Worm (Caenorhabditis elegans) whole organism, dauer: ENCODE measurements around the gene hlh-29.
"Not testable (repeated sequence)": the region's sequence is repeated elsewhere in the genome, so short reads cannot be mapped to it uniquely, and the experiment has no call there.

Source experiments
- unc-62 ChIP-seq: sonication (generic microtip); optimal IDR thresholded peaks from 2 replicates; lab custom pipeline; 2017; ENCODE audit warnings: missing biosample characterization, missing genetic modification reagents, missing genetic modification characterization

The hlh-29 gene

DNA sequence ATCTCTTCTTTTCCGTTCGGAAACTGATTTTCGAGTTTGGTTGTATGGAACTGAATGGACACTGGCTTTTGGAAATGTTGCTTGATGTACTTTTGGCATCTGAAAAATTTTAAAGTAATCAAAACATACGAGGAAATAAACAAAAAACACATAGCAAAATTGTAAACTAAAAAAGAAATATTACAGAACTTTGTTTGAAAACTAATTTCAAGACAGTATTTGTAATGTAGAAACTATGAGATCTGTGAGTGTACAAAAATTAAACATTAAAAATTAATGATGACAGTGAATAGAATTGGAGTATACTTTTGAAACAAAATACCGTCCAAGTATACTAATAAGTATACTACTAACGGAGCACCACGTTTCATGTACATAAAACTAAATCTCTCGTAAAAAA lies at the start of gene hlh-29:
hlh-29 (minus strand) TSS at position 101 of the 400 bp plus-strand sequence.
- TF ChIP-seq unc-62 (GFP tag; lab: Kevin White, UChicago): not testable (repeated sequence)

DNA sequence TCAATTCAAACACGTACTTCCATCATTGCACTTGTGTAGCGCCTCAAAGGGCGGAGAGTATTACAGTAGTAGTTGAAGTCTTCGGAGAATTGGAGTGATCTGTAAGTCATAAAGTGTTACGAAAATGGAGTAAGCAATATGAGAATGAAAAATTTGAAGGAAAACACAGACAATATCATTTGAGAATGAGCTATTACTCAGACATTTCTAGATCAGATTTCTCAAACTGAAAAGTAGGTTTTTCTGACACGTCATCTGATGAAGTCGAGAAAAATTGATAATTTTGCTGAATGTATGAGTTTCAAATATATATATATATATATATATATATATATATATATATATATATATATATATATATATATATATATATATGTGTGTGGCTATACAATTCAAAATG lies 31.3 kb upstream of the hlh-29 start, which contains the start of gene frpr-7:
frpr-7 (minus strand) TSS at position 101 of the 400 bp plus-strand sequence.
- TF ChIP-seq unc-62 (GFP tag; lab: Kevin White, UChicago): no peak

DNA sequence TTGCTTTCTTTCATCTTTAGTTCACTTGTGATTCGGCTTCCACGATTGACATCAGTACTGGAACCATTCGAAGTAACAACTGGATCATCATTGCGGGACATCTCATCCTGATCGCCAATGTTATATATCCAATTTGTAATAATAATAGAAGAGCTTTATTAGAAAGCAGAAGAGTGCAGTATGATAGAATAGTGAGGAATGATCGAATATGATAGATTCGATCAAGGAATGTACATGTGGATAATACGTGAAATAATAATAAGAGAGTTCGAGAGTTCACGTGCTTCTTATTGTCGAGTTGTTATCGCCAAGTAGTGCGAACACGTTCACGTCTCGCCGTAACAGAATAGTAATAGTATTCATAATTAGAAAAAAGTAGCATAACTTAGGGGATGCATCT lies 30.6 kb upstream of the hlh-29 start, which contains the start of gene F39B3.3:
F39B3.3 (minus strand) TSS at position 101 of the 400 bp plus-strand sequence.
- TF ChIP-seq unc-62 (GFP tag; lab: Kevin White, UChicago): not testable (repeated sequence)

DNA sequence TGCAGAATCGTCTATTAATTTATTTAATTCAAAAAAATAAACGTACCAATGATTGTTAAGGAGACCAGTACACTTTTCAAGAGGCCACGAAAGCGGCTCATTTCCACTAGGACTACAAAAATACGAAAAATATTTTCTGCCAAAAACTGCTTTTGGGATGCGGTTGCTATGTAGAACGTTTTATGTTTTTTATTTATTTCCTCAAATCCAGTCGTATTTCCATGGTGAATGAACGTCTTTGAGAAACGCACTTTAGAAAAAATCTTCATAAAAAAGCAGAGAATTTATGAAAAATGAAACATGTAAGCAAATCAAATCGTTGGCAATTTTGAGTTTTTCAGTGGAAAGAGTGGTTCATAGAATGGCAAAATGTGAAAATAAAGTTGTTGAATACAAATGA lies 18.9 kb upstream of the hlh-29 start, which contains the start of gene F39B3.7:
F39B3.7 (minus strand) TSS at position 101 of the 400 bp plus-strand sequence.
- TF ChIP-seq unc-62 (GFP tag; lab: Kevin White, UChicago): no peak

DNA sequence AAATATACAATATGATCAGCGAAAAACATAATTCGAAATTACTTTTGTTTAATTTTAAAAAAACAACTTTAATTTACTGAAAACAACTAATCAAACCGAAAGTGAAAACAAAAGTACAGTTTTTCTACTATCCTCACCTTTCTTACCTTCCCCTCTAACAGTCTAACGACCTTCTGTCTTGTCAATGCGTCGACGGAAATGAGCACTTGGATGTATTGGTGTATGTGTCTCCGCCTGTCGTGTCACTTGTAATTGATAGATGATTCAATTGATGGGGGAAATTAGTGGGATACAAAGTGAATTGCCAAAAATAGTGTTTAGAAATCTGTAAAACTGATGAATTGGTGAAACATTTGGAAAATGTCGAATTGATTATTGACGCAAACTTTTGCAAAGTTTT lies 15.0 kb upstream of the hlh-29 start, which contains the start of gene F31A3.5:
F31A3.5 (minus strand) TSS at position 200 of the 400 bp plus-strand sequence.
- no peak for TF ChIP-seq unc-62 (GFP tag; lab: Kevin White, UChicago)

DNA sequence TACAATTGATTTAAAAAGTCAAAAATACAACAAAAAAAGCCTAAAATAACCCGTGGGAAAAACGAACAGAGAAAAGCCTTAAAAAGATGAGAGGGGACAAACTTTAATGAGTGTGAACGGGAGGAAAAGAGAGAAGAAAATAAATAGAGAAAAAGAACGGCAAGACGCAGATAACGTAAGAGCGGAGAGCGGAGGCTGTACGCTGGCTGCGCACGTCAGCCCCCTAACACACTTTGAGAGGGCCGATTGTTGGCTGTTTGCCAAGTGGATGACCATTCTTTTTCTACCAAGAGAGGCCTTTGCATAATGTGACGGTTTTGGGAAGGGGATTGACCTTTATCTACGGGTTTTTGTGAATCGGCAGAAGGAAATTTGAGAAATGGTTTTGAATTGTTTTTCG lies 13.8 kb upstream of the hlh-29 start:
- no peak for TF ChIP-seq unc-62 (GFP tag; lab: Kevin White, UChicago)

DNA sequence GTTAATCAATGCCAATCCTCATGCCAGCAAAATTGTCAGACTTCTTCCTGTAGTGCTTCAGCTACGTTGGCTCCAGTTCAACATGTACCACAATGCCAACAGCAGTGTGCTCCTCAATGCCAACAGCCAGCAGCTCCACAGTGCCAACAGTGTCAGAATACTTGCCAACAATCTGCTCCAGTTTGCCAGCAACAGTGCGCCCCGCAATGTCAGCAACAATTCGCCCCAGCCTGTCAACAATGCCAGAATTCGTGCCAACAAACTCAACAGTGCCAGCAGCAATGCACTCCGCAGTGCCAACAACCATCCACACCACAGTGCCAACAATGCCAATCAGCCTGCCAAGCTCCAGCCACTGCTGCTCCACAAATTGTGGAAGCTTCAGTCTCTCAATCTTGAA lies 5.3 kb upstream of the hlh-29 start:
- no peak for TF ChIP-seq unc-62 (GFP tag; lab: Kevin White, UChicago)

DNA sequence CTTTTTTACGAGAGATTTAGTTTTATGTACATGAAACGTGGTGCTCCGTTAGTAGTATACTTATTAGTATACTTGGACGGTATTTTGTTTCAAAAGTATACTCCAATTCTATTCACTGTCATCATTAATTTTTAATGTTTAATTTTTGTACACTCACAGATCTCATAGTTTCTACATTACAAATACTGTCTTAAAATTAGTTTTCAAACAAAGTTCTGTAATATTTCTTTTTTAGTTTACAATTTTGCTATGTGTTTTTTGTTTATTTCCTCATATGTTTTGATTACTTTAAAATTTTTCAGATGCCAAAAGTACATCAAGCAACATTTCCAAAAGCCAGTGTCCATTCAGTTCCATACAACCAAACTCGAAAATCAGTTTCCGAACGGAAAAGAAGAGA lies 2.3 kb upstream of the hlh-29 start, which contains the start of gene hlh-28:
hlh-28 (plus strand) TSS at position 301 of the 400 bp plus-strand sequence.
- not testable (repeated sequence) for TF ChIP-seq unc-62 (GFP tag; lab: Kevin White, UChicago)

DNA sequence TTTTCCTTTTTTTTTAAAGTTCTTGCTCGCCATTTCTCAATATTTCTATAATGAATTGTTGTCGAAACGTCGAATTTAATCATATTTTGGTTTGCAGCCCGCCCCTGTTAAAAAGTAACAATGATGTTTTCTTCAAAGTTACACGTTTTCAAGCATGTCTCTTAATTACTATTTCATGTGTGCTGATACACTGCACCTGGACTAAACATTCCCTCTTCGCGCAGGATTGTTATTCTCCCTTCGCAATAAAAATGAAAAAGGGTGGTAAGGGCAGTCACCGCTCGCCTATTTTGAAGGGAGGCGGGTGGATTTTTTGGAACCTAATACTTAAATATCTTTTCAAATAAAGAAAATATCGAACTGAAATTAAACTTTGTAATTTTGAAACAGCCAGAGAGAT lies 2.9 kb downstream of the hlh-29 start:
- no peak for TF ChIP-seq unc-62 (GFP tag; lab: Kevin White, UChicago)

DNA sequence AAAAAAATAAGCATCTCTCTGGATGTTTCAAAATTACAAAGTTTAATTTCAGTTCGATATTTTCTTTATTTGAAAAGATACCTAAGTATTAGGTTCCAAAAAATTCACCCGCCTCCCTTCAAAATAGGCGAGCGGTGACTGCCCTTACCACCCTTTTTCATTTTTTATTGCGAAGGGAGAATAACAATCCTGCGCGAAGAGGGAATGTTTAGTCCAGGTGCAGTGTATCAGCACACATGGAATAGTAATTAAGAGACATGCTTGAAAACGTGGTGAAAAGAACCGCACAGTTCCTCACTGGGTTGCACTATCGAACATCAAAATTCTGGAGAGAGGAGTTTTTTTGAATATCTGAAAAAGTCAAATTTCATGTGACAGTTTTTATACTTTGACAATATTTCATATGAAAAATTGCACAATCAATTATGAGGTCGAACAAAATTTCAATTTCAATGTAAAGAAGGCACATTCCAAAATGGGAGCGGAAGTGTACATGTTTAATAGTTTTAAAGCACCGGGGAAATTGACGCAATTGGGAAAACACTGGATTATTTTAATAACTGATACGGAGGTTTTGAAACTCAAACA lies 4.0 kb downstream of the hlh-29 start:
- no peak for TF ChIP-seq unc-62 (GFP tag; lab: Kevin White, UChicago)

DNA sequence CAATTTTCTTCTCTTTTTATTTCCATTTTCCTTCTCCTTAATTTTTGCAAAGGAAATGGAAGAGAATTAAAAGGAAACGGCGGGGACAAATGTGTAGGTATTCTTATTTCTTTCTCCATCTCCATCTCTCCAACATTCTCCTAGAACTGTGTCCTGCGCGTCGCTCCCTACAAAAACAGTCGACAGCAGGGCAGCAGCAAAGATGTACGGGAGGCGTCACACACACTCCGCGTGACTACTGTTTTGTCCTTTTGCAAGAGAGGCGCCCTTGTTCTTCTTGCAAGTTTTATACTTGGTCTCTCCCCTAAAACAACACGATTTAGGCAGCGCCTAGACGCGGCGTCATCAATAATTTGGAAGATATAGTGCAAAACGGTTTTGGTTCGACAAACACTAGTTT lies 8.5 kb downstream of the hlh-29 start:
- no peak for TF ChIP-seq unc-62 (GFP tag; lab: Kevin White, UChicago)

DNA sequence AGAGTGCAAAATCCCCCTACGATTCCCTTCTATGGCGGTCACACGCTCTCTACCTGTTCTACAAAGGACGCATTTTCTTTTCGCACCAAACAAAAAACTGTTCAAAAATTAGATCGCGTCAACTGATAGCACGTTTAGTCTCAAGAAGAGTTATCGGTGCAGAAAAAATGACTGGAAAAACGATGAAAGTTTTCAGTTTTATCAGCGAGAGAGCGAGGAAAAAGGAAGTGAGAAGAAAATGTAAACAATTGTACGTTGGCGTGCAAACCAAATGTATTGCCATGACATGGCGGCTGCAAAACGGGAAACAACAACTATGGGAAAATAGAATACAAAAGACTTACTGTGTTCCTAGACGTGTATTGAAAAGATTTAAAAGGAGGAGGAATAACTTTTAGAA lies 10.9 kb downstream of the hlh-29 start:
- TF ChIP-seq unc-62 (GFP tag; lab: Kevin White, UChicago): no peak

DNA sequence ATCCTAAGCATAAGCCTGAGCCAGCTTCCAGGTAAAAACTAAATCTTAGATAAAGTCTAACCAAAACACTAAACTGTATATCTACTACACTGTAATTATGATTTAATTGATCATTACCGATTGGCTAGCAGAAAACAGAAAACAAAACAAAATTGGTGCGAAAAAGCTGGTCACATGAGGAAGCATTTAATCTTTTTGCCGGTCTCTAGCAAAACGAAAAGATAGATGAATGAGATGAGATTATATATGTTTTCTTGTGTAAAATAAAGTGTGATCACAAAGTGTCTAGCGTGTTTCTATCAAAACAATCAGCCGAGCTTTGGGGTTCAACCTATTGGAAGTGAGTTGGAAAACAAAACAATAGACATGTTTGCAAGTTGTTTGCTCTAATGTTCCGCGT lies 13.6 kb downstream of the hlh-29 start:
- no peak for TF ChIP-seq unc-62 (GFP tag; lab: Kevin White, UChicago)

DNA sequence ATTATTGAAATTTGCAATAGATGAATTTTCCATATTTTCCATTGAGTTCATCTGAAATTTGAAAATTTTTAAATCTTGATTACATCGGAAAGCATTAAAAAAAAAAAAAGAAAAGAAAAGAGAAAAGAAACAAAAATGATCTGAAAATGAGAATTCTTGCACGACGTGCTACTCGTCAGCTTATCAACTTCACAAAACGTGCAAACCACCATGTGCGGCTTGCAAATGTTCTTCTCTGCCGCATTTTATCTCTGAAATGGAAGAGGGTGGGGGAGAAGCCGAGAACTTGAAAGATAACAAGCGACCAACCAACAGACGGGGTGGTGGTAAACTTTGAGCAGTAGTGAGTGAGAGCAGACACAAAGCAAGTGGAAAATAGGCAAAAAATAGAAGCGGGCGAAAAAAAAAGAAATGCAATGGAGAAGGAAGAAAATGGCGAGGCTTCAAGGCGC lies 14.4 kb downstream of the hlh-29 start, which contains the start of gene F31A3.3:
F31A3.3 (minus strand) TSS at position 51 of the 452 bp plus-strand sequence.
- no peak for TF ChIP-seq unc-62 (GFP tag; lab: Kevin White, UChicago)

DNA sequence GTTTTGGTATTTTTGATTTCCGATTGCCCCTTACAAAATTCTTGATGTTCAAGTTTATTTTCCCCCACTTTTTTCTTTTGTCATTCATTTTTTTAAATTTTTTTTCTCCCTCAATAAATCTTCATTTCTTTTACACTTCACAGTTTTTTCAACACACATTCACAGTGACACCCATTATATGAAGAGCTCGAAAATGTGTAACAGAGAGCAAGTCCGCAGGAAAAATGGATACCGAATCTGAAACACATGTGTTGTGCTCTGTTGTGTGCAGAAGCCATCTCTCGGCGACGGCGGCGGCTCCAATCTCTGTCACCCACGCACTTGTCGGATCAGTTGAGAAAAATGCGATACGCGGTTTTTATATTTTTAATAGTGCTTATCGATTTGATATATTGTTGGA lies 20.4 kb downstream of the hlh-29 start, which contains the start of gene sup-10:
sup-10 (plus strand) TSS at position 277 of the 400 bp plus-strand sequence.
- TF ChIP-seq unc-62 (GFP tag; lab: Kevin White, UChicago): no peak

DNA sequence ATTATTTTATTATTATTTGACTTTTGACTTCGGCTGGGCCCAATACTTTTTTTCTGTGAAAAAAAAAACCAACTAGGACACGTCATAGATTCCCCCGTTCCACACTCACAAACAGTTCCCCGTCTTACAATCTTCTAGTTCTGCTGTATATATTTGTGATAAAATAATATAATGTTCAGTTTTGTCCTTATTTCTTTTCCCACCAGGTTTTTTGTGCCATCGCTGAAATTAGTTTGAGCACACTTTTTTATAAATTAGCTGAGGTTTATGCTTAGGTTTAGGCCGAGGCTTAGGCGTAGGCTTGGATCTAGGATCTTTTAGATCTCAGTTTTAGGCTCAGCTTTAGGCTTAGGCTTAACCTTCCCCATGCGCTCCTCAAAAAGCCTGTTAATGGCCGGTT lies 21.1 kb downstream of the hlh-29 start:
- TF ChIP-seq unc-62 (GFP tag; lab: Kevin White, UChicago): no peak

DNA sequence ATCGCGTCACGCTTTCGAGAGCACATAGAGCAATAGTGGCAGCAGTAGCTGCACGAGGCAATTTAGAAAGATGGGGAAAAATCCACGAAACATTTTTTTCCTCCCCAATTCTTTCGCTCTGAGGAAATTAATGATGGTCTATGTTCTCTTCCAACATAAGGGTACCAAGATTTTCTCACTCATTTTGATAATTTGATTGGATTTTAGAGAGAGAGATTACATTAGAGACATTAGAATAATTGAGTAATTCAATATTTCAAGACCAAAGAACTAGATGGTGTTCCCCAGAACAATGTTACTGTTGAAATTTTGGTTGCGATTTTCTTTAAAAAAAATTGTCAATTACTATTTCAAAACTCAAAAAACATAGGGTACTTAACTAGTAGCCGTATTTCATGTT lies 27.0 kb downstream of the hlh-29 start:
- no peak for TF ChIP-seq unc-62 (GFP tag; lab: Kevin White, UChicago)
